Worm (Caenorhabditis elegans) whole organism, L4 larva: ENCODE results near the gene R05G6.5.

Experiments used
- F10B5.3 ChIP-seq: sonication (generic microtip); optimal IDR thresholded peaks from 2 replicates; lab custom pipeline; 2016; ENCODE audit warnings: mild to moderate bottlenecking, missing genetic modification characterization, missing compliant biosample characterization
- F26F4.8 ChIP-seq: fragments of 200-800 bp; sonication (Bioruptor generic); conservative IDR thresholded peaks from 2 replicates; pipeline ENCODE4 v1.3.6; 2022; ENCODE audit warnings: missing genetic modification characterization, missing compliant biosample characterization
- R02D3.7 ChIP-seq: fragments of 150-350 bp; sonication (generic microtip); optimal IDR thresholded peaks from 3 replicates; lab custom pipeline; 2014; ENCODE audit warnings: missing biosample characterization, missing genetic modification characterization
- T20F7.1 ChIP-seq: fragments of 200-800 bp; sonication (Bioruptor generic); optimal IDR thresholded peaks from 2 replicates; lab custom pipeline; 2018; ENCODE audit warnings: mild to moderate bottlenecking, missing genetic modification characterization, missing compliant biosample characterization
- Y5F2A.4 ChIP-seq: fragments of 200-800 bp; sonication (Bioruptor generic); optimal IDR thresholded peaks from 2 replicates; lab custom pipeline; 2018; ENCODE audit warnings: mild to moderate bottlenecking, missing genetic modification characterization, missing compliant biosample characterization
- ZK337.2 ChIP-seq: fragments of 200-800 bp; sonication (Bioruptor generic); IDR thresholded peaks from 2 replicates; pipeline ENCODE4 v1.3.6; 2022; ENCODE audit warnings: missing genetic modification reagents, missing genetic modification characterization, missing compliant biosample characterization
- ama-1 ChIP-seq: fragments of 150-350 bp; optimal IDR thresholded peaks from 2 replicates; lab custom pipeline; 2014; ENCODE audit warnings: inconsistent platforms, mixed read lengths
- arid-1 ChIP-seq: fragments of 200-800 bp; sonication (Bioruptor generic); conservative IDR thresholded peaks from 2 replicates; pipeline ENCODE4 v1.3.6; 2022; ENCODE audit warnings: missing genetic modification reagents, missing genetic modification characterization, missing compliant biosample characterization
- attf-4 ChIP-seq: sonication (generic microtip); optimal IDR thresholded peaks from 3 replicates; lab custom pipeline; 2017; ENCODE audit warnings: missing biosample characterization, missing genetic modification characterization
- ceh-20 ChIP-seq: fragments of 200-800 bp; sonication (Bioruptor generic); IDR thresholded peaks from 2 replicates; pipeline ENCODE4 v1.3.6; 2022; ENCODE audit warnings: missing genetic modification reagents, missing genetic modification characterization, missing compliant biosample characterization
- ceh-32 ChIP-seq: sonication (generic microtip); optimal IDR thresholded peaks from 2 replicates; lab custom pipeline; 2016; ENCODE audit warnings: mild to moderate bottlenecking, missing genetic modification characterization, missing compliant biosample characterization; ENCODE audit not compliant: poor library complexity
- ceh-82 ChIP-seq: sonication (generic microtip); optimal IDR thresholded peaks from 2 replicates; lab custom pipeline; 2017; ENCODE audit warnings: missing biosample characterization, missing genetic modification characterization
- ces-1 ChIP-seq: fragments of 150-350 bp; sonication (generic microtip); optimal IDR thresholded peaks from 4 replicates; lab custom pipeline; 2014; ENCODE audit warnings: missing biosample characterization, missing genetic modification reagents, missing genetic modification characterization
- cey-2 ChIP-seq: sonication (generic microtip); optimal IDR thresholded peaks from 3 replicates; lab custom pipeline; 2017; ENCODE audit warnings: missing genetic modification characterization, mild to moderate bottlenecking, missing compliant biosample characterization, antibody characterized with exemption, borderline replicate concordance; ENCODE audit not compliant: insufficient read depth
- daf-12 ChIP-seq: fragments of 150-350 bp; optimal IDR thresholded peaks from 2 replicates; lab custom pipeline; 2014; ENCODE audit warnings: missing biosample characterization, missing genetic modification reagents, missing genetic modification characterization
- daf-16 ChIP-seq, 3 experiments: sonication (generic microtip); optimal IDR thresholded peaks; 2 replicates each; lab custom pipeline; 2016 to 2017; ENCODE audit warnings: missing genetic modification characterization in 3 of 3, missing genetic modification reagents in 3 of 3, mild to moderate bottlenecking in 2 of 3, missing compliant biosample characterization in 2 of 3, missing biosample characterization in 1 of 3, moderate library complexity in 1 of 3
- daf-19 ChIP-seq: fragments of 200-800 bp; sonication (Bioruptor generic); conservative IDR thresholded peaks from 2 replicates; pipeline ENCODE4 v1.3.6; 2022; ENCODE audit warnings: missing genetic modification characterization, missing compliant biosample characterization
- daf-8 ChIP-seq: fragments of 200-800 bp; sonication (Bioruptor generic); IDR thresholded peaks from 2 replicates; pipeline ENCODE4 v1.3.6; 2022; ENCODE audit warnings: missing genetic modification characterization, missing compliant biosample characterization
- dmd-6 ChIP-seq: fragments of 200-800 bp; sonication (Bioruptor generic); IDR thresholded peaks from 2 replicates; pipeline ENCODE4 v1.3.6; 2022; ENCODE audit warnings: missing genetic modification reagents, missing genetic modification characterization, missing compliant biosample characterization
- dmd-9 ChIP-seq: fragments of 200-800 bp; sonication (Bioruptor generic); IDR thresholded peaks from 2 replicates; pipeline ENCODE4 v1.3.6; 2022; ENCODE audit warnings: missing genetic modification reagents, missing genetic modification characterization, missing compliant biosample characterization
- dpl-1 ChIP-seq: fragments of 150-350 bp; optimal IDR thresholded peaks from 2 replicates; lab custom pipeline; 2014; ENCODE audit warnings: missing biosample characterization, missing genetic modification reagents, missing genetic modification characterization
- egl-27 ChIP-seq: sonication (generic microtip); optimal IDR thresholded peaks from 3 replicates; lab custom pipeline; 2017; ENCODE audit warnings: missing biosample characterization, missing genetic modification reagents, missing genetic modification characterization
- egl-43 ChIP-seq: fragments of 200-800 bp; sonication (Bioruptor generic); IDR thresholded peaks from 2 replicates; pipeline ENCODE4 v1.3.6; 2022; ENCODE audit warnings: missing genetic modification reagents, missing genetic modification characterization, missing compliant biosample characterization
- fkh-10 ChIP-seq: fragments of 150-350 bp; optimal IDR thresholded peaks from 2 replicates; lab custom pipeline; 2014; ENCODE audit warnings: missing biosample characterization, missing genetic modification reagents, missing genetic modification characterization
- gei-8 ChIP-seq: fragments of 200-800 bp; sonication (Bioruptor generic); optimal IDR thresholded peaks from 2 replicates; lab custom pipeline; 2018; ENCODE audit warnings: mild to moderate bottlenecking, missing genetic modification characterization, missing compliant biosample characterization
- hlh-30 ChIP-seq: sonication (generic microtip); optimal IDR thresholded peaks from 2 replicates; lab custom pipeline; 2017; ENCODE audit warnings: antibody characterized with exemption, mild to moderate bottlenecking, missing genetic modification characterization, missing compliant biosample characterization; ENCODE audit not compliant: insufficient read depth
- hmg-1.1 ChIP-seq: fragments of 200-800 bp; sonication (Bioruptor generic); IDR thresholded peaks from 2 replicates; pipeline ENCODE4 v1.3.6; 2022; ENCODE audit warnings: missing genetic modification reagents, missing genetic modification characterization, missing compliant biosample characterization
- jun-1 ChIP-seq: fragments of 150-350 bp; optimal IDR thresholded peaks from 2 replicates; lab custom pipeline; 2014; ENCODE audit warnings: missing biosample characterization, missing genetic modification reagents, missing genetic modification characterization
- lim-7 ChIP-seq: fragments of 200-800 bp; sonication (Bioruptor generic); IDR thresholded peaks from 2 replicates; pipeline ENCODE4 v1.3.6; 2022; ENCODE audit warnings: missing genetic modification characterization, missing compliant biosample characterization
- lin-15B ChIP-seq: fragments of 150-350 bp; sonication (generic microtip); optimal IDR thresholded peaks from 3 replicates; lab custom pipeline; 2014; ENCODE audit warnings: missing biosample characterization, missing genetic modification characterization
- lin-29 ChIP-seq: fragments of 200-800 bp; sonication (Bioruptor generic); IDR thresholded peaks from 2 replicates; pipeline ENCODE4 v1.3.6; 2022; ENCODE audit warnings: missing genetic modification reagents, missing genetic modification characterization, missing compliant biosample characterization
- lin-38 ChIP-seq: fragments of 200-800 bp; sonication (Bioruptor generic); IDR thresholded peaks from 2 replicates; pipeline ENCODE4 v1.3.6; 2022; ENCODE audit warnings: missing genetic modification reagents, missing genetic modification characterization, missing compliant biosample characterization
- madf-5 ChIP-seq, 2 experiments: fragments of 200-800 bp; sonication (Bioruptor generic); IDR thresholded peaks; 2 replicates each; pipeline ENCODE4 v1.3.6; 2022; ENCODE audit warnings: missing compliant biosample characterization in 2 of 2, missing genetic modification characterization in 2 of 2
- mdt-29 ChIP-seq: fragments of 200-800 bp; sonication (Bioruptor generic); IDR thresholded peaks from 2 replicates; pipeline ENCODE4 v1.3.6; 2022; ENCODE audit warnings: missing genetic modification reagents, missing genetic modification characterization, missing compliant biosample characterization
- mes-2 ChIP-seq: sonication (generic microtip); optimal IDR thresholded peaks from 2 replicates; lab custom pipeline; 2016; ENCODE audit warnings: missing genotype, mild to moderate bottlenecking, missing genetic modification characterization, missing compliant biosample characterization; ENCODE audit not compliant: poor library complexity, severe bottlenecking
- nhr-111 ChIP-seq: fragments of 200-800 bp; sonication (Bioruptor generic); optimal IDR thresholded peaks from 2 replicates; lab custom pipeline; 2018; ENCODE audit warnings: mild to moderate bottlenecking, missing genetic modification characterization, missing compliant biosample characterization
- nhr-237 ChIP-seq: sonication (generic microtip); optimal IDR thresholded peaks from 2 replicates; lab custom pipeline; 2017; ENCODE audit warnings: missing biosample characterization, missing genetic modification characterization
- nhr-28 ChIP-seq: fragments of 150-350 bp; optimal IDR thresholded peaks from 2 replicates; lab custom pipeline; 2014; ENCODE audit warnings: missing biosample characterization, missing genetic modification characterization
- nhr-42 ChIP-seq: fragments of 200-800 bp; sonication (Bioruptor generic); IDR thresholded peaks from 2 replicates; pipeline ENCODE4 v1.3.6; 2022; ENCODE audit warnings: missing genetic modification characterization, missing compliant biosample characterization
- nhr-48 ChIP-seq: sonication (generic microtip); optimal IDR thresholded peaks from 2 replicates; lab custom pipeline; 2016; ENCODE audit warnings: mild to moderate bottlenecking, missing genetic modification characterization, missing compliant biosample characterization
- nhr-6 ChIP-seq: fragments of 150-350 bp; optimal IDR thresholded peaks from 2 replicates; lab custom pipeline; 2014; ENCODE audit warnings: missing biosample characterization, missing genetic modification characterization
- nhr-77 ChIP-seq: fragments of 150-350 bp; optimal IDR thresholded peaks from 2 replicates; lab custom pipeline; 2014; ENCODE audit warnings: missing biosample characterization, missing genetic modification characterization
- saeg-2 ChIP-seq: fragments of 200-800 bp; sonication (Bioruptor generic); IDR thresholded peaks from 2 replicates; pipeline ENCODE4 v1.3.6; 2022; ENCODE audit warnings: missing genetic modification reagents, missing genetic modification characterization, missing compliant biosample characterization
- skn-1 ChIP-seq: fragments of 150-350 bp; optimal IDR thresholded peaks from 2 replicates; lab custom pipeline; 2014; ENCODE audit warnings: missing biosample characterization, missing genetic modification characterization
- spr-3 ChIP-seq: fragments of 200-800 bp; sonication (Bioruptor generic); optimal IDR thresholded peaks from 2 replicates; lab custom pipeline; 2018; ENCODE audit warnings: mild to moderate bottlenecking, missing genetic modification characterization, missing compliant biosample characterization
- tag-97 ChIP-seq: fragments of 200-800 bp; sonication (Bioruptor generic); IDR thresholded peaks from 2 replicates; pipeline ENCODE4 v1.3.6; 2022; ENCODE audit warnings: missing genetic modification characterization, missing compliant biosample characterization
- unc-130 ChIP-seq: sonication (generic microtip); optimal IDR thresholded peaks from 2 replicates; lab custom pipeline; 2016; ENCODE audit warnings: missing genetic modification reagents, missing genetic modification characterization, missing compliant biosample characterization
- zag-1 ChIP-seq: fragments of 150-350 bp; optimal IDR thresholded peaks from 2 replicates; lab custom pipeline; 2014; ENCODE audit warnings: missing biosample characterization, missing genetic modification characterization
- zfp-3 ChIP-seq: fragments of 200-800 bp; sonication (Bioruptor generic); conservative IDR thresholded peaks from 2 replicates; pipeline ENCODE4 v1.3.6; 2022; ENCODE audit warnings: missing genetic modification reagents, missing genetic modification characterization, missing compliant biosample characterization
- zip-2 ChIP-seq: fragments of 150-350 bp; optimal IDR thresholded peaks from 2 replicates; lab custom pipeline; 2014; ENCODE audit warnings: missing biosample characterization, missing genetic modification characterization

Gene R05G6.5

ce11 chrIV:7507841-7508509 lies at the start of gene R05G6.5, which contains the start of gene vdac-1:
R05G6.5 (plus strand) TSS chrIV:7508367.
vdac-1 (minus strand) TSS chrIV:7507891.
- TF ChIP-seq dmd-6, result peak; percentile 88
- TF ChIP-seq lin-38 (GFP tag; lab: Robert Waterston, UW), result peak; percentile 67
- TF ChIP-seq daf-19 (GFP tag; lab: Robert Waterston, UW), result no peak
- peak; percentile 71 for TF ChIP-seq hmg-1.1 (GFP tag; lab: Robert Waterston, UW)
- no peak for TF ChIP-seq gei-8 (GFP tag; lab: Kevin White, UChicago)
- TF ChIP-seq zag-1 (tag; lab: Kevin White, UChicago), result no peak
- TF ChIP-seq hlh-30 (tag; lab: Kevin White, UChicago), result peak; percentile 92
- no peak for TF ChIP-seq Y5F2A.4 (GFP tag; lab: Kevin White, UChicago)
- no peak for TF ChIP-seq egl-27 (tag; lab: Kevin White, UChicago)
- TF ChIP-seq zfp-3 (GFP tag; lab: Robert Waterston, UW), result peak; percentile 69
- TF ChIP-seq fkh-10 (GFP tag; lab: Kevin White, UChicago), result peak; percentile 39
- TF ChIP-seq cey-2 (tag; lab: Kevin White, UChicago), result no peak
- TF ChIP-seq T20F7.1 (GFP tag; lab: Kevin White, UChicago), result peak; percentile 88
- TF ChIP-seq F10B5.3 (tag; lab: Kevin White, UChicago), result no peak
- no peak for TF ChIP-seq lin-15B (tag; lab: Kevin White, UChicago)
- TF ChIP-seq egl-43 (GFP tag; lab: Robert Waterston, UW), result no peak
- no peak for TF ChIP-seq arid-1 (GFP tag; lab: Robert Waterston, UW)
- TF ChIP-seq saeg-2 (GFP tag; lab: Robert Waterston, UW), result 0 out of 2 replicates have a peak, but pooled peaks have one; percentile 45
- peak; percentile 90 for TF ChIP-seq nhr-77 (tag; lab: Kevin White, UChicago)
- TF ChIP-seq spr-3 (GFP tag; lab: Kevin White, UChicago), result no peak
- no peak for TF ChIP-seq R02D3.7 (tag; lab: Kevin White, UChicago)
- TF ChIP-seq nhr-42 (GFP tag; lab: Robert Waterston, UW), result peak; percentile 71; the same call in 1 of the 2 replicates
- TF ChIP-seq madf-5 (GFP tag; IDR thresholded peaks at IDR 0.05; lab: Robert Waterston, UW), result 0 out of 4 replicates have a peak, but pooled peaks of 1 of the 2 experiments have one; percentile 51
- TF ChIP-seq attf-4, result no peak
- no peak for TF ChIP-seq skn-1 (tag; lab: Kevin White, UChicago)
- TF ChIP-seq mdt-29 (GFP tag; lab: Robert Waterston, UW), result no peak
- TF ChIP-seq daf-16 (GFP tag; optimal IDR thresholded peaks at IDR 0.05; lab: Kevin White, UChicago), result peak in 1 of 2 experiments; percentile 2
- TF ChIP-seq daf-16 (tag; optimal IDR thresholded peaks at IDR 0.05; lab: Kevin White, UChicago), result peak; percentile 73
- TF ChIP-seq F26F4.8 (GFP tag; lab: Robert Waterston, UW), result no peak
- peak; percentile 82 for TF ChIP-seq mes-2 (tag; lab: Kevin White, UChicago)
- peak; percentile 89 for TF ChIP-seq nhr-6 (tag; lab: Kevin White, UChicago)
- no peak for TF ChIP-seq jun-1 (tag; lab: Kevin White, UChicago)
- peak; percentile 24 for TF ChIP-seq ama-1
- TF ChIP-seq lin-29 (GFP tag; lab: Robert Waterston, UW), result 0 out of 2 replicates have a peak, but pooled peaks have one; percentile 22
- no peak for TF ChIP-seq unc-130 (GFP tag; lab: Kevin White, UChicago)
- no peak for TF ChIP-seq tag-97 (GFP tag; lab: Robert Waterston, UW)
- peak; percentile 10 for TF ChIP-seq zip-2 (tag; lab: Kevin White, UChicago)
- TF ChIP-seq nhr-237 (tag; lab: Kevin White, UChicago), result no peak
- no peak for TF ChIP-seq ZK337.2
- no peak for TF ChIP-seq ceh-32 (tag; lab: Kevin White, UChicago)
- TF ChIP-seq dpl-1 (GFP tag; lab: Kevin White, UChicago), result peak; percentile 89
- TF ChIP-seq nhr-111 (GFP tag; lab: Kevin White, UChicago), result no peak
- TF ChIP-seq daf-12 (tag; lab: Kevin White, UChicago), result no peak
- TF ChIP-seq nhr-28 (tag; lab: Kevin White, UChicago), result peak; percentile 93
- TF ChIP-seq nhr-48 (tag; lab: Kevin White, UChicago), result peak; percentile 11
- TF ChIP-seq ceh-20, result peak; percentile 84
- TF ChIP-seq ceh-82, result no peak
- peak; percentile 13; the same call in 1 of the 2 replicates for TF ChIP-seq lim-7 (GFP tag; lab: Robert Waterston, UW)
- no peak for TF ChIP-seq daf-8 (GFP tag; lab: Robert Waterston, UW)
- no peak for TF ChIP-seq ces-1 (GFP tag; lab: Kevin White, UChicago)
- TF ChIP-seq dmd-9 (GFP tag; lab: Robert Waterston, UW), result no peak
